Worm (Caenorhabditis elegans) whole organism, L4 larva: Measurements from ENCODE around the gene cnt-1.

Source experiments
- D1046.2 ChIP-seq: fragments of 200-800 bp; sonication (Bioruptor generic); IDR thresholded peaks from 2 replicates; pipeline ENCODE4 v1.3.6; 2022; ENCODE audit warnings: missing genetic modification characterization, missing compliant biosample characterization
- F26F4.8 ChIP-seq: fragments of 200-800 bp; sonication (Bioruptor generic); conservative IDR thresholded peaks from 2 replicates; pipeline ENCODE4 v1.3.6; 2022; ENCODE audit warnings: missing genetic modification characterization, missing compliant biosample characterization
- F49E8.2 ChIP-seq: sonication (generic microtip); optimal IDR thresholded peaks from 2 replicates; lab custom pipeline; 2016; ENCODE audit warnings: missing compliant biosample characterization, mild to moderate bottlenecking, missing genetic modification characterization, borderline replicate concordance
- R02D3.7 ChIP-seq: fragments of 150-350 bp; sonication (generic microtip); optimal IDR thresholded peaks from 3 replicates; lab custom pipeline; 2014; ENCODE audit warnings: missing biosample characterization, missing genetic modification characterization
- Y105C5A.15 ChIP-seq: fragments of 200-800 bp; sonication (Bioruptor generic); IDR thresholded peaks from 2 replicates; pipeline ENCODE4 v1.3.6; 2022; ENCODE audit warnings: missing genetic modification characterization, missing compliant biosample characterization
- ZK337.2 ChIP-seq: fragments of 200-800 bp; sonication (Bioruptor generic); IDR thresholded peaks from 2 replicates; pipeline ENCODE4 v1.3.6; 2022; ENCODE audit warnings: missing genetic modification reagents, missing genetic modification characterization, missing compliant biosample characterization
- arid-1 ChIP-seq: fragments of 200-800 bp; sonication (Bioruptor generic); conservative IDR thresholded peaks from 2 replicates; pipeline ENCODE4 v1.3.6; 2022; ENCODE audit warnings: missing genetic modification reagents, missing genetic modification characterization, missing compliant biosample characterization
- attf-4 ChIP-seq: sonication (generic microtip); optimal IDR thresholded peaks from 3 replicates; lab custom pipeline; 2017; ENCODE audit warnings: missing biosample characterization, missing genetic modification characterization
- ceh-28 ChIP-seq: fragments of 150-350 bp; optimal IDR thresholded peaks from 2 replicates; lab custom pipeline; 2014; ENCODE audit warnings: missing biosample characterization, missing genetic modification reagents, missing genetic modification characterization
- ceh-82 ChIP-seq: sonication (generic microtip); optimal IDR thresholded peaks from 2 replicates; lab custom pipeline; 2017; ENCODE audit warnings: missing biosample characterization, missing genetic modification characterization
- cey-2 ChIP-seq: sonication (generic microtip); optimal IDR thresholded peaks from 3 replicates; lab custom pipeline; 2017; ENCODE audit warnings: missing genetic modification characterization, mild to moderate bottlenecking, missing compliant biosample characterization, antibody characterized with exemption, borderline replicate concordance; ENCODE audit not compliant: insufficient read depth
- daf-12 ChIP-seq: fragments of 150-350 bp; optimal IDR thresholded peaks from 2 replicates; lab custom pipeline; 2014; ENCODE audit warnings: missing biosample characterization, missing genetic modification reagents, missing genetic modification characterization
- daf-16 ChIP-seq, 3 experiments: sonication (generic microtip); optimal IDR thresholded peaks; 2 replicates each; lab custom pipeline; 2016 to 2017; ENCODE audit warnings: missing genetic modification characterization in 3 of 3, missing genetic modification reagents in 3 of 3, mild to moderate bottlenecking in 2 of 3, missing compliant biosample characterization in 2 of 3, missing biosample characterization in 1 of 3, moderate library complexity in 1 of 3
- daf-8 ChIP-seq: fragments of 200-800 bp; sonication (Bioruptor generic); IDR thresholded peaks from 2 replicates; pipeline ENCODE4 v1.3.6; 2022; ENCODE audit warnings: missing genetic modification characterization, missing compliant biosample characterization
- dmd-6 ChIP-seq: fragments of 200-800 bp; sonication (Bioruptor generic); IDR thresholded peaks from 2 replicates; pipeline ENCODE4 v1.3.6; 2022; ENCODE audit warnings: missing genetic modification reagents, missing genetic modification characterization, missing compliant biosample characterization
- dmd-8 ChIP-seq: fragments of 200-800 bp; sonication (Bioruptor generic); IDR thresholded peaks from 2 replicates; pipeline ENCODE4 v1.3.6; 2022; ENCODE audit warnings: missing genetic modification characterization, missing compliant biosample characterization
- dve-1 ChIP-seq: sonication (generic microtip); optimal IDR thresholded peaks from 2 replicates; lab custom pipeline; 2017; ENCODE audit warnings: antibody characterized with exemption, mild to moderate bottlenecking, missing genetic modification characterization, missing compliant biosample characterization; ENCODE audit not compliant: insufficient read depth
- egl-43 ChIP-seq: fragments of 200-800 bp; sonication (Bioruptor generic); IDR thresholded peaks from 2 replicates; pipeline ENCODE4 v1.3.6; 2022; ENCODE audit warnings: missing genetic modification reagents, missing genetic modification characterization, missing compliant biosample characterization
- gei-8 ChIP-seq: fragments of 200-800 bp; sonication (Bioruptor generic); optimal IDR thresholded peaks from 2 replicates; lab custom pipeline; 2018; ENCODE audit warnings: mild to moderate bottlenecking, missing genetic modification characterization, missing compliant biosample characterization
- hif-1 ChIP-seq, 2 experiments: sonication (generic microtip); optimal IDR thresholded peaks; 2 replicates each; lab custom pipeline; 2016 to 2017; ENCODE audit warnings: missing compliant biosample characterization in 2 of 2, missing genetic modification characterization in 2 of 2, missing genetic modification reagents in 2 of 2, missing genotype in 2 of 2, mild to moderate bottlenecking in 1 of 2
- hlh-11 ChIP-seq: fragments of 200-800 bp; sonication (Bioruptor generic); optimal IDR thresholded peaks from 2 replicates; lab custom pipeline; 2018; ENCODE audit warnings: mild to moderate bottlenecking, missing genetic modification characterization, missing compliant biosample characterization
- hmg-1.1 ChIP-seq: fragments of 200-800 bp; sonication (Bioruptor generic); IDR thresholded peaks from 2 replicates; pipeline ENCODE4 v1.3.6; 2022; ENCODE audit warnings: missing genetic modification reagents, missing genetic modification characterization, missing compliant biosample characterization
- jun-1 ChIP-seq: fragments of 150-350 bp; optimal IDR thresholded peaks from 2 replicates; lab custom pipeline; 2014; ENCODE audit warnings: missing biosample characterization, missing genetic modification reagents, missing genetic modification characterization
- lin-1 ChIP-seq: fragments of 200-800 bp; sonication (Bioruptor generic); IDR thresholded peaks from 2 replicates; pipeline ENCODE4 v1.3.6; 2022; ENCODE audit warnings: missing genetic modification reagents, missing genetic modification characterization, missing compliant biosample characterization
- lin-13 ChIP-seq: fragments of 150-350 bp; optimal IDR thresholded peaks from 2 replicates; lab custom pipeline; 2014; ENCODE audit warnings: missing biosample characterization, missing genetic modification reagents, missing genetic modification characterization
- lir-3 ChIP-seq: sonication (generic microtip); optimal IDR thresholded peaks from 2 replicates; lab custom pipeline; 2016; ENCODE audit warnings: mild to moderate bottlenecking, missing genetic modification characterization, missing compliant biosample characterization
- madf-5 ChIP-seq, 2 experiments: fragments of 200-800 bp; sonication (Bioruptor generic); IDR thresholded peaks; 2 replicates each; pipeline ENCODE4 v1.3.6; 2022; ENCODE audit warnings: missing compliant biosample characterization in 2 of 2, missing genetic modification characterization in 2 of 2
- mdl-1 ChIP-seq, 2 experiments: fragments of 150-350 bp in 1 of 2; sonication (generic microtip) in 1 of 2; optimal IDR thresholded peaks; 2 replicates each; lab custom pipeline; 2014 to 2017; ENCODE audit warnings: missing biosample characterization in 2 of 2, missing genetic modification characterization in 2 of 2
- mdt-29 ChIP-seq: fragments of 200-800 bp; sonication (Bioruptor generic); IDR thresholded peaks from 2 replicates; pipeline ENCODE4 v1.3.6; 2022; ENCODE audit warnings: missing genetic modification reagents, missing genetic modification characterization, missing compliant biosample characterization
- mep-1 ChIP-seq: fragments of 150-350 bp; sonication (generic microtip); optimal IDR thresholded peaks from 3 replicates; lab custom pipeline; 2014; ENCODE audit warnings: missing biosample characterization, missing genetic modification characterization
- nhr-102 ChIP-seq: sonication (generic microtip); optimal IDR thresholded peaks from 2 replicates; lab custom pipeline; 2016; ENCODE audit warnings: mild to moderate bottlenecking, missing genetic modification characterization, moderate library complexity, missing compliant biosample characterization
- nhr-11 ChIP-seq: fragments of 150-350 bp; optimal IDR thresholded peaks from 2 replicates; lab custom pipeline; 2014; ENCODE audit warnings: missing biosample characterization, missing genetic modification characterization
- nhr-28 ChIP-seq: fragments of 150-350 bp; optimal IDR thresholded peaks from 2 replicates; lab custom pipeline; 2014; ENCODE audit warnings: missing biosample characterization, missing genetic modification characterization
- nhr-77 ChIP-seq: fragments of 150-350 bp; optimal IDR thresholded peaks from 2 replicates; lab custom pipeline; 2014; ENCODE audit warnings: missing biosample characterization, missing genetic modification characterization
- pqm-1 ChIP-seq: sonication (generic microtip); optimal IDR thresholded peaks from 2 replicates; lab custom pipeline; 2017; ENCODE audit warnings: missing biosample characterization, missing genetic modification characterization
- set-16 ChIP-seq: fragments of 200-800 bp; sonication (Bioruptor generic); IDR thresholded peaks from 2 replicates; pipeline ENCODE4 v1.3.6; 2022; ENCODE audit warnings: missing genetic modification reagents, missing genetic modification characterization, missing compliant biosample characterization
- snpc-1.2 ChIP-seq: fragments of 200-800 bp; sonication (Bioruptor generic); IDR thresholded peaks from 2 replicates; pipeline ENCODE4 v1.3.6; 2022; ENCODE audit warnings: missing genetic modification reagents, missing genetic modification characterization, missing compliant biosample characterization
- unc-39 ChIP-seq: sonication (generic microtip); optimal IDR thresholded peaks from 2 replicates; lab custom pipeline; 2017; ENCODE audit warnings: missing biosample characterization, missing genetic modification characterization
- unc-62 ChIP-seq, 3 experiments: fragments of 150-350 bp in 1 of 3; sonication (generic microtip); optimal IDR thresholded peaks in 2 of 3; peaks in 1 of 3; 1 replicate in 1 of 3; 2 replicates in 2 of 3; lab custom pipeline; 2014 to 2017; ENCODE audit warnings: missing biosample characterization in 3 of 3, missing genetic modification characterization in 3 of 3, missing genetic modification reagents in 3 of 3, missing genotype in 1 of 3
- zfp-3 ChIP-seq: fragments of 200-800 bp; sonication (Bioruptor generic); conservative IDR thresholded peaks from 2 replicates; pipeline ENCODE4 v1.3.6; 2022; ENCODE audit warnings: missing genetic modification reagents, missing genetic modification characterization, missing compliant biosample characterization
- zip-11 ChIP-seq: fragments of 200-800 bp; sonication (Bioruptor generic); IDR thresholded peaks from 2 replicates; pipeline ENCODE4 v1.3.6; 2022; ENCODE audit warnings: missing genetic modification characterization, missing compliant biosample characterization

Gene cnt-1

ce11 chrII:12063076-12063475, 25.6 kb downstream of the cnt-1 start:
- no peak for TF ChIP-seq snpc-1.2 (GFP tag; lab: Robert Waterston, UW)
- no peak for TF ChIP-seq madf-5 (GFP tag; IDR thresholded peaks at IDR 0.05; lab: Robert Waterston, UW)
- TF ChIP-seq F26F4.8: no peak
- TF ChIP-seq daf-8: no peak
- no peak for TF ChIP-seq daf-12
- TF ChIP-seq nhr-102 (tag; lab: Kevin White, UChicago): no peak
- peak; percentile 91 for TF ChIP-seq pqm-1 (tag; lab: Kevin White, UChicago)
- TF ChIP-seq mdt-29 (GFP tag; lab: Robert Waterston, UW): no peak
- TF ChIP-seq hif-1 (tag; optimal IDR thresholded peaks at IDR 0.05; lab: Kevin White, UChicago): no peak
- no peak for TF ChIP-seq nhr-77 (tag; lab: Kevin White, UChicago)
- TF ChIP-seq hmg-1.1 (GFP tag; lab: Robert Waterston, UW): no peak
- peak; percentile 33 for TF ChIP-seq dve-1 (tag; lab: Kevin White, UChicago)
- no peak for TF ChIP-seq lin-13 (GFP tag; lab: Kevin White, UChicago)
- TF ChIP-seq D1046.2 (GFP tag; lab: Robert Waterston, UW): no peak
- TF ChIP-seq Y105C5A.15 (GFP tag; lab: Robert Waterston, UW): no peak
- TF ChIP-seq nhr-28 (tag; lab: Kevin White, UChicago): peak; percentile 41
- TF ChIP-seq gei-8 (GFP tag; lab: Kevin White, UChicago): no peak
- TF ChIP-seq dmd-6 (GFP tag; lab: Robert Waterston, UW): peak; percentile 43; the same call in 1 of the 2 replicates
- TF ChIP-seq daf-16 (GFP tag; optimal IDR thresholded peaks at IDR 0.05; lab: Kevin White, UChicago): no peak
- TF ChIP-seq daf-16 (tag; optimal IDR thresholded peaks at IDR 0.05; lab: Kevin White, UChicago): peak; percentile 48
- TF ChIP-seq attf-4 (tag; lab: Kevin White, UChicago): no peak
- TF ChIP-seq ceh-28 (tag; lab: Kevin White, UChicago): no peak
- no peak for TF ChIP-seq ZK337.2 (GFP tag; lab: Robert Waterston, UW)
- no peak for TF ChIP-seq dmd-8 (GFP tag; lab: Robert Waterston, UW)
- TF ChIP-seq hlh-11 (tag; lab: Kevin White, UChicago): peak; percentile 14
- TF ChIP-seq arid-1: no peak
- no peak for TF ChIP-seq jun-1 (tag; lab: Kevin White, UChicago)
- no peak for TF ChIP-seq nhr-11 (tag; lab: Kevin White, UChicago)
- TF ChIP-seq unc-39 (tag; lab: Kevin White, UChicago): no peak
- TF ChIP-seq mdl-1 (tag; optimal IDR thresholded peaks at IDR 0.05; lab: Kevin White, UChicago): no peak
- TF ChIP-seq ceh-82: no peak

- TF ChIP-seq unc-62 (GFP tag; optimal IDR thresholded peaks at IDR 0.05 in 1 of 2; lab: Kevin White, UChicago) (peak in 1 of 2 experiments; percentile 45), unc-62 (tag; optimal IDR thresholded peaks at IDR 0.05; lab: Kevin White, UChicago) (no peak), set-16 (GFP tag; lab: Robert Waterston, UW) (no peak)
These were observed 26.1 kb downstream of the cnt-1 start, which contains the start of gene arrd-7 for ce11 chrII:12062521-12062920. Gene arrd-7, minus strand, starts transcription at chrII:12062621.

ce11 chrII:12059872-12060271, 28.8 kb downstream of the cnt-1 start:
- no peak for TF ChIP-seq snpc-1.2 (GFP tag; lab: Robert Waterston, UW)
- no peak for TF ChIP-seq dmd-8 (GFP tag; lab: Robert Waterston, UW)
- TF ChIP-seq mep-1 (tag; lab: Kevin White, UChicago): peak; percentile 52
- 0 out of 2 replicates have a peak, but pooled peaks have one; percentile 17 for TF ChIP-seq zfp-3
- peak; percentile 9 for TF ChIP-seq dve-1 (tag; lab: Kevin White, UChicago)
- no peak for TF ChIP-seq nhr-102 (tag; lab: Kevin White, UChicago)
- TF ChIP-seq F49E8.2 (tag; lab: Kevin White, UChicago): no peak
- TF ChIP-seq egl-43 (GFP tag; lab: Robert Waterston, UW): no peak
- peak in 1 of 2 experiments; percentile 17 for TF ChIP-seq hif-1 (tag; optimal IDR thresholded peaks at IDR 0.05; lab: Kevin White, UChicago)
- TF ChIP-seq nhr-28 (tag; lab: Kevin White, UChicago): no peak
- no peak for TF ChIP-seq lir-3
- no peak for TF ChIP-seq set-16 (GFP tag; lab: Robert Waterston, UW)
- 0 out of 2 replicates have a peak, but pooled peaks have one; percentile 17 for TF ChIP-seq lin-1
- no peak for TF ChIP-seq cey-2 (tag; lab: Kevin White, UChicago)
- no peak for TF ChIP-seq zip-11 (GFP tag; lab: Robert Waterston, UW)
- no peak for TF ChIP-seq R02D3.7
